Worm (Caenorhabditis elegans): ENCODE data around the gene slc-17.5.

ce11 chrV:8323545-8323944 lies 38.8 kb upstream of the slc-17.5 start:
- no peak for TF ChIP-seq ztf-16 (tag; optimal IDR thresholded peaks at IDR 0.05)
- TF ChIP-seq pqm-1 (tag; optimal IDR thresholded peaks at IDR 0.05) = no peak
- no peak for TF ChIP-seq pha-4 (tag; optimal IDR thresholded peaks at IDR 0.05)
- no peak for TF ChIP-seq fkh-10 (GFP tag; optimal IDR thresholded peaks at IDR 0.05)
- TF ChIP-seq ceh-9 (tag; optimal IDR thresholded peaks at IDR 0.05) = no peak
- no peak for TF ChIP-seq ets-4 (tag; optimal IDR thresholded peaks at IDR 0.05)
- no peak for TF ChIP-seq ceh-18 (tag; optimal IDR thresholded peaks at IDR 0.05)
- TF ChIP-seq dve-1 (tag; optimal IDR thresholded peaks at IDR 0.05) = no peak
- TF ChIP-seq ttx-3 (tag; optimal IDR thresholded peaks at IDR 0.05) = no peak
- TF ChIP-seq che-1 (tag; optimal IDR thresholded peaks at IDR 0.05) = no peak
- no peak for TF ChIP-seq ceh-31 (tag; optimal IDR thresholded peaks at IDR 0.05)
- no peak for TF ChIP-seq nhr-11 (tag; optimal IDR thresholded peaks at IDR 0.05)
- no peak for TF ChIP-seq unc-55 (GFP tag; optimal IDR thresholded peaks at IDR 0.05)
- no peak for TF ChIP-seq Y22D7AL.16 (tag; optimal IDR thresholded peaks at IDR 0.05)
